Fruit fly (Drosophila melanogaster) whole organism, embryonic: ENCODE results near the gene P5cr-2.

Experiments used
- ATbp ChIP-seq: fragments of 200-800 bp; sonication (Bioruptor generic); optimal IDR thresholded peaks from 2 replicates; lab custom pipeline; 2017; ENCODE audit warnings: missing biosample characterization, mild to moderate bottlenecking, missing genetic modification characterization, missing genetic modification reagents
- Atf-2 ChIP-seq: fragments of 200-800 bp; sonication (Bioruptor generic); optimal IDR thresholded peaks from 2 replicates; lab custom pipeline; 2016; ENCODE audit warnings: missing biosample characterization, missing genetic modification characterization
- CG1024 ChIP-seq: fragments of 200-800 bp; sonication (Bioruptor generic); IDR thresholded peaks from 2 replicates; pipeline ENCODE4 v1.3.6; 2022; ENCODE audit warnings: missing biosample characterization, missing genetic modification characterization
- CG11093 ChIP-seq: fragments of 200-800 bp; sonication (Bioruptor generic); IDR thresholded peaks from 3 replicates; pipeline ENCODE4 v1.3.6; 2022; ENCODE audit warnings: missing biosample characterization, missing genetic modification characterization
- CG11695 ChIP-seq: fragments of 200-800 bp; sonication (Bioruptor generic); IDR thresholded peaks from 3 replicates; pipeline ENCODE4 v1.3.6; 2022; ENCODE audit warnings: missing biosample characterization, missing genetic modification characterization
- CG12236 ChIP-seq: fragments of 200-800 bp; sonication (Bioruptor generic); optimal IDR thresholded peaks from 2 replicates; lab custom pipeline; 2016; ENCODE audit warnings: missing biosample characterization, missing genetic modification characterization
- CG12659 ChIP-seq: fragments of 200-800 bp; sonication (Bioruptor generic); optimal IDR thresholded peaks from 3 replicates; lab custom pipeline; 2017; ENCODE audit warnings: mild to moderate bottlenecking, missing biosample characterization, missing genetic modification reagents, missing genetic modification characterization
- CG15269 ChIP-seq: fragments of 200-800 bp; sonication (Bioruptor generic); optimal IDR thresholded peaks from 2 replicates; lab custom pipeline; 2018; ENCODE audit warnings: missing biosample characterization, mild to moderate bottlenecking, missing genetic modification characterization, moderate library complexity
- CG17385 ChIP-seq: fragments of 200-800 bp; sonication (Bioruptor generic); optimal IDR thresholded peaks from 3 replicates; lab custom pipeline; 2018; ENCODE audit warnings: missing biosample characterization, mild to moderate bottlenecking, missing genetic modification characterization
- CG3726 ChIP-seq: fragments of 200-800 bp; sonication (Bioruptor generic); IDR thresholded peaks from 3 replicates; pipeline ENCODE4, ENCODE4 v1.3.6; 2022; ENCODE audit warnings: missing biosample characterization, missing genetic modification characterization
- CG4707 ChIP-seq: fragments of 200-800 bp; sonication (Bioruptor generic); optimal IDR thresholded peaks from 2 replicates; lab custom pipeline; 2018; ENCODE audit warnings: missing biosample characterization, mild to moderate bottlenecking, missing genetic modification characterization, moderate library complexity
- CG5180 ChIP-seq: fragments of 200-800 bp; sonication (Bioruptor generic); optimal IDR thresholded peaks from 3 replicates; lab custom pipeline; 2017; ENCODE audit warnings: missing biosample characterization, missing genetic modification characterization, mild to moderate bottlenecking, moderate library complexity, missing genetic modification reagents
- CG6254 ChIP-seq: fragments of 200-800 bp; sonication (Bioruptor generic); optimal IDR thresholded peaks from 3 replicates; lab custom pipeline; 2017; ENCODE audit warnings: mild to moderate bottlenecking, missing biosample characterization, missing genetic modification reagents, missing genetic modification characterization
- CG7271 ChIP-seq: fragments of 200-800 bp; sonication (Bioruptor generic); optimal IDR thresholded peaks from 2 replicates; lab custom pipeline; 2018; ENCODE audit warnings: missing biosample characterization, mild to moderate bottlenecking, missing genetic modification characterization, moderate library complexity
- CG8290 ChIP-seq, 3 experiments: fragments of 200-800 bp; sonication (Bioruptor generic); optimal IDR thresholded peaks; 2 replicates each; lab custom pipeline; 2016 to 2019; ENCODE audit warnings: missing biosample characterization in 3 of 3, missing genetic modification characterization in 3 of 3, mild to moderate bottlenecking in 2 of 3, moderate library complexity in 1 of 3
- CG9727 ChIP-seq: fragments of 200-800 bp; sonication (Bioruptor generic); optimal IDR thresholded peaks from 3 replicates; lab custom pipeline; 2017; ENCODE audit warnings: missing biosample characterization, mild to moderate bottlenecking, missing genetic modification characterization
- Deaf1 ChIP-seq: fragments of 200-800 bp; optimal IDR thresholded peaks from 3 replicates; lab custom pipeline; 2019; ENCODE audit warnings: missing biosample characterization, mild to moderate bottlenecking, missing genetic modification characterization, moderate library complexity
- Fer3 ChIP-seq: fragments of 200-800 bp; sonication (Bioruptor generic); optimal IDR thresholded peaks from 2 replicates; lab custom pipeline; 2018; ENCODE audit warnings: missing biosample characterization, mild to moderate bottlenecking, missing genetic modification characterization, moderate library complexity
- Hsf ChIP-seq: fragments of 200-800 bp; sonication (Bioruptor generic); optimal IDR thresholded peaks from 3 replicates; lab custom pipeline; 2016; ENCODE audit warnings: missing biosample characterization, missing genetic modification characterization
- PHDP ChIP-seq: fragments of 200-800 bp; sonication (Bioruptor generic); optimal IDR thresholded peaks from 3 replicates; lab custom pipeline; 2018; ENCODE audit warnings: missing biosample characterization, mild to moderate bottlenecking, missing genetic modification characterization, moderate library complexity
- Ptx1 ChIP-seq: fragments of 200-800 bp; sonication (Bioruptor generic); IDR thresholded peaks from 2 replicates; pipeline ENCODE4 v1.3.6; 2022; ENCODE audit warnings: missing biosample characterization, missing genetic modification characterization
- Sox100B ChIP-seq: fragments of 200-800 bp; sonication (Bioruptor generic); optimal IDR thresholded peaks from 3 replicates; lab custom pipeline; 2018; ENCODE audit warnings: missing biosample characterization, mild to moderate bottlenecking, missing genetic modification characterization
- Spps ChIP-seq: fragments of 200-800 bp; sonication (Bioruptor generic); optimal IDR thresholded peaks from 2 replicates; lab custom pipeline; 2018; ENCODE audit warnings: missing biosample characterization, mild to moderate bottlenecking, missing genetic modification characterization
- YL-1 ChIP-seq: fragments of 200-800 bp; sonication (Bioruptor generic); optimal IDR thresholded peaks from 3 replicates; lab custom pipeline; 2017; ENCODE audit warnings: missing biosample characterization, mild to moderate bottlenecking, missing genetic modification characterization
- bbx ChIP-seq: fragments of 200-800 bp; sonication (Bioruptor generic); IDR thresholded peaks from 2 replicates; pipeline ENCODE4 v1.3.6; 2022; ENCODE audit warnings: missing biosample characterization, missing genetic modification characterization; ENCODE audit not compliant: partially characterized antibody
- bcd ChIP-seq: fragments of 200-800 bp; sonication (Bioruptor generic); optimal IDR thresholded peaks from 2 replicates; lab custom pipeline; 2017; ENCODE audit warnings: missing biosample characterization, mild to moderate bottlenecking, missing genetic modification characterization
- croc ChIP-seq: fragments of 200-800 bp; sonication (Bioruptor generic); conservative IDR thresholded peaks from 3 replicates; pipeline ENCODE4 v1.3.6; 2022; ENCODE audit warnings: missing biosample characterization, missing genetic modification characterization
- crol ChIP-seq: fragments of 200-800 bp; sonication (Bioruptor generic); IDR thresholded peaks from 2 replicates; pipeline ENCODE4 v1.3.6; 2022; ENCODE audit warnings: missing biosample characterization, missing genetic modification characterization
- fd96Cb ChIP-seq: fragments of 200-800 bp; sonication (Bioruptor generic); optimal IDR thresholded peaks from 2 replicates; lab custom pipeline; 2018; ENCODE audit warnings: missing biosample characterization, mild to moderate bottlenecking, missing genetic modification characterization, moderate library complexity
- gem ChIP-seq: fragments of 200-800 bp; sonication (Bioruptor generic); optimal IDR thresholded peaks from 2 replicates; lab custom pipeline; 2019; ENCODE audit warnings: missing biosample characterization, mild to moderate bottlenecking, missing genetic modification characterization, moderate library complexity
- gsb-n ChIP-seq: fragments of 200-800 bp; sonication (Bioruptor generic); optimal IDR thresholded peaks from 3 replicates; lab custom pipeline; 2018; ENCODE audit warnings: missing biosample characterization, mild to moderate bottlenecking, missing genetic modification characterization
- hkb ChIP-seq, 2 experiments: fragments of 200-800 bp in 1 of 2; fragments of >200 bp in 1 of 2; sonication (Bioruptor generic) in 1 of 2; IDR thresholded peaks in 1 of 2; optimal IDR thresholded peaks in 1 of 2; 2 replicates each; pipeline versions ENCODE4 v1.3.6 to Lab custom; 2017 to 2022; ENCODE audit warnings: missing biosample characterization in 1 of 2, missing genetic modification characterization in 1 of 2
- ken ChIP-seq: fragments of 200-800 bp; sonication (Bioruptor generic); IDR thresholded peaks from 3 replicates; pipeline ENCODE4 v1.3.6; 2022; ENCODE audit warnings: missing biosample characterization, missing genetic modification characterization
- lab ChIP-seq: fragments of 200-800 bp; sonication (Bioruptor generic); optimal IDR thresholded peaks from 3 replicates; lab custom pipeline; 2017; ENCODE audit warnings: missing biosample characterization, missing genetic modification characterization, mild to moderate bottlenecking, moderate library complexity, missing genetic modification reagents
- oc ChIP-seq: fragments of 200-800 bp; sonication (Bioruptor generic); optimal IDR thresholded peaks from 2 replicates; lab custom pipeline; 2018; ENCODE audit warnings: missing biosample characterization, mild to moderate bottlenecking, missing genetic modification characterization, moderate library complexity
- pan ChIP-seq, 4 experiments: fragments of >200 bp in 3 of 4; fragments of 200-800 bp in 1 of 4; sonication (Bioruptor generic) in 1 of 4; optimal IDR thresholded peaks in 3 of 4; IDR thresholded peaks in 1 of 4; 2 replicates each; pipeline versions ENCODE4 v1.3.6 to Lab custom; 2017 to 2022; ENCODE audit warnings: missing biosample characterization in 2 of 4, missing genetic modification characterization in 2 of 4, mixed read lengths in 1 of 4
- ranshi ChIP-seq: fragments of 200-800 bp; sonication (Bioruptor generic); IDR thresholded peaks from 2 replicates; pipeline ENCODE4 v1.3.6; 2022; ENCODE audit warnings: missing biosample characterization, missing genetic modification characterization
- sc ChIP-seq, 3 experiments: fragments of >200 bp in 2 of 3; fragments of 200-800 bp in 1 of 3; sonication (Bioruptor generic) in 1 of 3; optimal IDR thresholded peaks; 2 replicates in 2 of 3; 3 replicates in 1 of 3; lab custom pipeline; 2017; ENCODE audit warnings: mild to moderate bottlenecking in 1 of 3, missing biosample characterization in 1 of 3, missing genetic modification characterization in 1 of 3, missing genetic modification reagents in 1 of 3
- sd ChIP-seq: fragments of 200-800 bp; sonication (Bioruptor generic); optimal IDR thresholded peaks from 3 replicates; lab custom pipeline; 2018; ENCODE audit warnings: missing biosample characterization, mild to moderate bottlenecking, missing genetic modification characterization, moderate library complexity
- seq ChIP-seq: fragments of 200-800 bp; sonication (Bioruptor generic); IDR thresholded peaks from 2 replicates; pipeline ENCODE4 v1.3.6; 2022; ENCODE audit warnings: missing biosample characterization, missing genetic modification characterization
- sqz ChIP-seq: fragments of 200-800 bp; sonication (Bioruptor generic); optimal IDR thresholded peaks from 3 replicates; lab custom pipeline; 2018; ENCODE audit warnings: missing biosample characterization, mild to moderate bottlenecking, missing genetic modification characterization
- tgo ChIP-seq: fragments of 200-800 bp; sonication (Bioruptor generic); IDR thresholded peaks from 3 replicates; pipeline ENCODE4 v1.3.6; 2022; ENCODE audit warnings: missing biosample characterization, missing genetic modification characterization
- twi ChIP-seq: fragments of 200-800 bp; optimal IDR thresholded peaks from 2 replicates; lab custom pipeline; 2019; ENCODE audit warnings: missing biosample characterization, mild to moderate bottlenecking, missing genetic modification characterization, moderate library complexity
- zen ChIP-seq: fragments of 200-800 bp; sonication (Bioruptor generic); optimal IDR thresholded peaks from 3 replicates; lab custom pipeline; 2018; ENCODE audit warnings: missing biosample characterization, mild to moderate bottlenecking, missing genetic modification characterization, moderate library complexity
- zfh1 ChIP-seq: fragments of 200-800 bp; sonication (Bioruptor generic); IDR thresholded peaks from 3 replicates; pipeline ENCODE4 v1.3.6; 2022; ENCODE audit warnings: missing biosample characterization, missing genetic modification characterization

Gene P5cr-2

dm6 chr3R:17583658-17584460 is 49.2 kb downstream of the P5cr-2 start (continued):
- TF ChIP-seq CG6254 (GFP tag; lab: Kevin White, UChicago) (peak; percentile 46), CG9727 (GFP tag; lab: Kevin White, UChicago) (peak; percentile 58), seq (0 out of 2 replicates have a peak, but pooled peaks have one; percentile 11), sd (tag; lab: Kevin White, UChicago) (peak; percentile 18), crol (GFP tag; lab: Robert Waterston, UW) (peak; percentile 77), gsb-n (tag; lab: Kevin White, UChicago) (peak; percentile 61), sc (optimal IDR thresholded peaks at IDR 0.05; lab: Kevin White, UChicago) (no peak), sc (GFP tag; optimal IDR thresholded peaks at IDR 0.05; lab: Kevin White, UChicago) (peak; percentile 43), CG12236 (GFP tag; lab: Kevin White, UChicago) (no peak), twi (tag; lab: Kevin White, UChicago) (peak; percentile 23), bbx (no peak), Spps (tag; lab: Kevin White, UChicago) (peak; percentile 57), CG15269 (tag; lab: Kevin White, UChicago) (peak; percentile 32), Ptx1 (0 out of 2 replicates have a peak, but pooled peaks have one; percentile 32), ken (GFP tag; lab: Robert Waterston, UW) (peak; percentile 15; the same call in 1 of the 3 replicates), lab (GFP tag; lab: Kevin White, UChicago) (peak; percentile 21), CG11695 (GFP tag; lab: Robert Waterston, UW) (peak; percentile 40; the same call in 1 of the 3 replicates), Fer3 (tag; lab: Kevin White, UChicago) (peak; percentile 15), Deaf1 (no peak), CG17385 (GFP tag; lab: Kevin White, UChicago) (peak; percentile 35), tgo (GFP tag; lab: Robert Waterston, UW) (peak; percentile 36; the same call in 1 of the 3 replicates), PHDP (tag; lab: Kevin White, UChicago) (peak; percentile 39), Hsf (GFP tag; lab: Kevin White, UChicago) (peak; percentile 35), ATbp (GFP tag; lab: Kevin White, UChicago) (peak; percentile 8), zfh1 (GFP tag; lab: Robert Waterston, UW) (peak; percentile 66; the same call in 1 of the 3 replicates), bcd (GFP tag; lab: Kevin White, UChicago) (peak; percentile 18), CG3726 (0 out of 3 replicates have a peak, but pooled peaks have one; percentile 45), zen (peak; percentile 67), CG1024 (GFP tag; lab: Robert Waterston, UW) (peak; percentile 49; the same call in 1 of the 2 replicates), YL-1 (GFP tag; lab: Kevin White, UChicago) (no peak), pan (optimal IDR thresholded peaks at IDR 0.05; lab: Kevin White, UChicago) (no peak), pan (GFP tag; optimal IDR thresholded peaks at IDR 0.05 in 1 of 2, IDR thresholded peaks at IDR 0.05 in 1 of 2) (peak in 1 of 2 experiments; percentile 45), croc (GFP tag; lab: Robert Waterston, UW) (peak; percentile 55), ranshi (peak; percentile 34; the same call in 1 of the 2 replicates), CG4707 (GFP tag; lab: Kevin White, UChicago) (peak; percentile 6), CG11093 (GFP tag; lab: Robert Waterston, UW) (peak; percentile 42; the same call in 1 of the 3 replicates), fd96Cb (tag; lab: Kevin White, UChicago) (peak; percentile 68), CG5180 (no peak), oc (peak; percentile 78), hkb (optimal IDR thresholded peaks at IDR 0.05; lab: Kevin White, UChicago) (no peak), hkb (GFP tag; IDR thresholded peaks at IDR 0.05; lab: Robert Waterston, UW) (peak; percentile 51), CG8290 (GFP tag; optimal IDR thresholded peaks at IDR 0.05; lab: Kevin White, UChicago) (peak; percentile 15), CG8290 (tag; optimal IDR thresholded peaks at IDR 0.05; lab: Kevin White, UChicago) (no peak), gem (tag; lab: Kevin White, UChicago) (peak; percentile 76), CG12659 (peak; percentile 0), sqz (GFP tag; lab: Kevin White, UChicago) (peak; percentile 55), CG7271 (tag; lab: Kevin White, UChicago) (no peak), Sox100B (GFP tag; lab: Kevin White, UChicago) (peak; percentile 52), Atf-2 (GFP tag; lab: Kevin White, UChicago) (peak; percentile 25)
